Fruit fly (Drosophila melanogaster): ENCODE measurements around the gene CG32579.

Gene CG32579

DNA sequence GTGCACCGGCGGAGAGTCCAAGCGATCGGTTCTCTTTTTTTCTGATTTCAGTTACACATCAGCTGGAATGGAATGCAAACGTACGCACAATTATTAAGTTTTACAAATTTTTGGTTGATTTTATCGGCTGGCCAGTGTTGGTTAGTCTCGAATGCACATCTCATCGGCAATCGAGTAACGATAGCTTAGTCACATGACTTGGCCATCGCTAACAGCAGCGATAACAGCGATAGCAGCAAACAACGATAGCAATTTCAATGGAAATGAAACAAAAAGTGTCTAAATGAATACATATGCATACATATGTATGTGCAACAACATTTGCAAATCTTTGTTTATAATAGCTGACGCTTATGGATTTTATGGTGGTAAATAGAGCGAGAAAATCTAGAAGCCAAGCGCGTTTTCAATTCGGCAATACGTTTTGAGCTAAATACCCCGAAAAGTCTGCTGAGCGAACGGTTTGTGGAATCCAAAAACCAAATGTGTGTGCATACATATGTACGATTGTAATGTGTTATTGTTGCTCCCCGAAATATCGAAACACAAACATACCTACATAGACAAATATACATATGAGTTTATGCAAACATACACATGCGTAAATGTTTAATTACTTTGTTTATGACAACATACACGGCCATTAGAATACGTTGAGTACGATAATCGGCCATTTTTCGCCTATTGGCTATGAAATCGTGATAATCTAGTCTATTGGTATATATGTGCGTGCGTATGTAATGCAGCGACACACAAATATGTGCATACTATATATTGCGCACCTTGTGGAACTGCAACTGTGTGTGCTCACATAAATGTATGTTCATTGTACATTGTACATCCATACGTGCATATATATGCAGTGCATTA lies 26.4 kb upstream of the CG32579 start, which contains the start of gene CG3632:
Gene CG3632, plus strand, starts transcription at position 249 of the 870 bp plus-strand sequence.
- TF ChIP-seq CTCF (optimal IDR thresholded peaks at IDR 0.05) (no peak), CG8478 (optimal IDR thresholded peaks at IDR 0.05) (no peak)

DNA sequence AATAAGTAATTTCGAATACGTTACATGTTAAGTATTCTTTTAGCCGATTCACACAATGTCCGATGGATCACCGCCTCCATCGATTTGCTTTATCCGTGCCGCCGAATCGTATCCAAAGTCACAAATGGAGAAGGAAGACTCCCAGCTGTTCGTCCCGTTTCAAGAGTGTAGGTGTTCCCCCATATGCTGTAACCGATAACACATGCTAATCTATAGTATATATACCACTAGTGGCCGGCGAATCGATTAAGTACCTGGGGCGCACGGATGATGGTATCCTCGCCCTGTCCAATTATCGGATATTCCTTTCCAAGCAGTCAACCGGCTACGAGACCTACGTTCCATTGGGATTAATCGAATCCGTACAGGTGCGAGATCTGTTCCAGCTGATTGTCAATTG lies 25.5 kb upstream of the CG32579 start, which contains the start of gene ERp44:
Gene ERp44, minus strand, starts transcription at position 101 of the 400 bp plus-strand sequence.
- TF ChIP-seq CG8478 (optimal IDR thresholded peaks at IDR 0.05), result no peak
- no peak for TF ChIP-seq CTCF (optimal IDR thresholded peaks at IDR 0.05)

DNA sequence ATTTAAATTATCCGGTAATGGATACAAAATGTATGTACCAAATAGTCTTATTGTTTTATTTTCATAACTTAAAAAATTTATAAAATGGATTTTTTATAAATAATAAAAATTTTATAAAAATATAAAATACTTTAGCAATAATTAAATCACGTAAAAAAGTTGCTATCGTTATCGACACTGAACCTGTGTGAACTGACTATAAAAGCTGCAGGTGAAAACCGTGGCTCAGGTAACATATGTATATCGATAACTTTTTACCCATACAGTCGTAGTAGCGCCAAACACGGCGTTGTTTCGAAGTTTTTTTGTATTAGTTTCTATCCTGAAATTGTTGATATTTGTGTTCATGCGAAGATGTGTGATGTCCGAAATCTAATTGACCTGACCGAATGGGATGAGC lies 19.4 kb upstream of the CG32579 start, which contains the start of gene CG3679:
Gene CG3679, plus strand, starts transcription at position 235 of the 400 bp plus-strand sequence.
- no peak for TF ChIP-seq CG8478 (optimal IDR thresholded peaks at IDR 0.05)

DNA sequence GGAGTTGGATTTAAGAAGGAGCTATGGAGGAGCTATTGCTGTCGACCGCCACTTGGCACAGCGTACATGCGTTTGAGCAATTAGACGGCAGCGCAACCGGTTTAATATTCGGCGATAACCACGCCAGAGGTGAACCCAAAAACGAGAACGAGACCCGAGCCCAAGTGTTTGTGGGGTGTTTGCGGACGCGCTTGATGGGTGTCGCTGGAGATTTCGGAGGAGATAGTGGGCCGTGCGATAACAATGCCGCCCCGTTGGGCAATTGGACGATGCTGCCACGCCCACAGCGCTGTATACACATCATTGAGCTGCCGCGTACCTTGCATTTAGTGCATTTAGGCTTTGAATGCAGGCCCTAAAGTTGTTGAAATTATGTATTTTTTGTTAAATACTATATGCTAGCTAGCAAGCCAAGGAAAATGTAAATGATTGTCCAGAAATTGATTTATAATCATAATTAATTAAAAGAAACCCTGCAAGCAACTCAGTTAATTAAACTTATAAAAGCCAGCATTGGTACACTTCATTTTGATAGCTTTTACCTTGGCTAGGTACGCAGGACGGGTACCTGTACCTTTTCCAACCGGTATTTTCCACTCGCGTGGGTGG lies 14.7 kb upstream of the CG32579 start, which contains the start of gene Had1:
Gene Had1, minus strand, starts transcription at position 358 of the 609 bp plus-strand sequence.
- TF ChIP-seq CTCF (optimal IDR thresholded peaks at IDR 0.05) (no peak), CG8478 (optimal IDR thresholded peaks at IDR 0.05) (no peak)

DNA sequence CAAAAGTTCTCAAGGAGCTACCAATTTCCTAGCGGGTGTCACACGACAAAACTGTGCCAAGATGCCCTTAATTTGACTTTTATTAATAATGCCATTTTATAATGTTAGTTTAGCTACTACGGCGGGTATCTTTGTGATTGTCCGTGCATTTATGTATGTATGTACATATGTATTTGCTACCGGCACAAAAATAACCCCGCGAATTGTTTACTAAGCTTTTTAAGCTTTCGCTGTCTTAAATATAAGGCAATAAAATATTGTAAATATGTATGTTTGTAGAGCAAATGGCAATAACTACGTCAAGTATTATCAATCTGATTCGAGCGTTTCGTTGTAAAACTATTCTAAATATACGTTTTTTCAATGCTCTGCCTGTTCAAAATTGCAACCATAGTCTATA lies 14.1 kb upstream of the CG32579 start:
- TF ChIP-seq CTCF (optimal IDR thresholded peaks at IDR 0.05), result no peak
- no peak for TF ChIP-seq CG8478 (optimal IDR thresholded peaks at IDR 0.05)

DNA sequence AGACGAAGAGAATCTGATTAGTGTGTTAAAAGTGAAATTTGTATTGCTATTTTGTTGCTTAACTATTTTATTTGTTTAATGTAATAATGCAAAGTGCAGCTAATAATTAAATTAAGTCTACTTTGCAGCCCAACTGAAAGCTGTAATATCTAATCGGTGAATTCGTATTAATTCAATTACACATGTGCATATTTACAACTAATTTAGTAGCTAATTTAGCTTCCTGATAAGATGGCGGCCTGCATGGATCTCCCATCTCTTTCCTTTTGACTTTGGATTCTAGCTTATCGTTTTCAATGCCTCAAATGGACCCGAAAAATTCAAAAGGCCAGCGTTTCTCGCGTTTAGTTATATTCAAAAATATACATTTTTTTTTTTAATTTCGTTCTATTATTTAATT lies 13.3 kb upstream of the CG32579 start:
- no peak for TF ChIP-seq CG8478 (optimal IDR thresholded peaks at IDR 0.05)
- TF ChIP-seq CTCF (optimal IDR thresholded peaks at IDR 0.05), result no peak

DNA sequence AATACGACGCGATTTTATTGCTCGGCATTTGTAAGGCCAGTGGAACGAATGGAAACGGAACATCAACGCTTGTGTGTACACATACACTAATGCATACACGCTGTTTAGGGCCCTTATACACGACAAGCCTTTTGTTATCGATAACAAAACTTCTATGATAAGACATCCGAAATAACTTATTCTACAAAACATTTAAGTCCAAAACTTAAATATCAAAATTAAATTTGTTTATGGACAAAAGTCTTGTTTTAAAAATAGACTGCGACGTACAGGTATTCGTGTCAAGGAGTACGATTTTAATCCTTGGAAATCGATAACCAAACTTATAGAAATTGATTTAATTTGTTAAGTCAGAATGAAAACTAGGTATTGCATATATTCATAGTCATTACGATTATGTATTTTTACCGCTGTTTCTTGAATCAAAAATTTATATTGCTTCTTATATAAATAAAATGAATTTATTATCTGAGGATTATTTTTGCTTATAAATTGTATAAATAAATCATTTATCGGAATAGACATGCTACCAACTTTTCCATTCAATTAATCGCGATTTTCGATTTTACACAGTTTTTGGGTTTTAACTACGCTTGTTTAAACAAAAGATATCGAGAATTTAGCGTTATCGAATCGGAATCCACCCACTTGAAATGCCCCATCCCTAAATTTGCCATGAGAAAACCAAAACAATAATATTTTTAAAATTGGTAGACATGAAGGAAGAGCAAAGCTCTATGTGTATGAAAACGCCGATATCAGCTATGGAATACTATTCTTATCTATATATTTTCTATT lies 9.8 kb upstream of the CG32579 start, which contains the start of the genes CG9915 and SWIP:
Gene CG9915, minus strand, starts transcription at position 61 of the 798 bp plus-strand sequence.
Gene SWIP, plus strand, starts transcription at position 632 of the 798 bp plus-strand sequence.
- no peak for TF ChIP-seq CTCF (optimal IDR thresholded peaks at IDR 0.05)
- no peak for TF ChIP-seq CG8478 (optimal IDR thresholded peaks at IDR 0.05)

DNA sequence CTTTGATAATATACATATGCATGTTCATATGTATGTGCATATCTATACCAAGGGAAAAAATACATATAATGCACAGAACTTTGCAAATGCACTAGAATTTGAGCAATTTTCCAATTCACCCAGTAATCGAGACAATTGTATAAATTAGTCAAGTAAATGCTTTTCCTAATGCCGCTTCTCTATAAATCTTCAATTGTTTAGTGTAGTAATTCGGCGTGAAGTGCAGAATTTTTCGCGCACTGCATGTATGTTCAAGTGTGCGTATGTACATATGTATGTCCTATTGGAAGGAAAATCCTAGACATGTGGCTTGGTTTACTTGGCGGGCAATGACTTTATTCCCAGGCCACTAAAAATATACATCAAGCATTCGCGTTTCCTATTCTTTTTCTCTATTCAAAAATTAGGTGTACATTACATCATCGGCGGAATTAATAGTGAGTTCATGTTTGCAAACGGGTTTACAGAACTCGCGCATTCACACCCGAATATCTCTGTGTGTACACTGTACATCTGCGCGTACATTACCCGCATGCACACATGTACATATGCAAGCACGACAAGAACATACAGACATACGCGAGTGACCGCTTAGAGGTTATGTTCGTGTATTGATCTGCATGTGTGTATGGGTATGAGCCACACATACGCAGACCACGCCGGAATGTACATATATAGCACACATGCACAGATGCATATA lies 4.1 kb upstream of the CG32579 start:
- TF ChIP-seq CTCF (optimal IDR thresholded peaks at IDR 0.05) (no peak), CG8478 (optimal IDR thresholded peaks at IDR 0.05) (no peak)

DNA sequence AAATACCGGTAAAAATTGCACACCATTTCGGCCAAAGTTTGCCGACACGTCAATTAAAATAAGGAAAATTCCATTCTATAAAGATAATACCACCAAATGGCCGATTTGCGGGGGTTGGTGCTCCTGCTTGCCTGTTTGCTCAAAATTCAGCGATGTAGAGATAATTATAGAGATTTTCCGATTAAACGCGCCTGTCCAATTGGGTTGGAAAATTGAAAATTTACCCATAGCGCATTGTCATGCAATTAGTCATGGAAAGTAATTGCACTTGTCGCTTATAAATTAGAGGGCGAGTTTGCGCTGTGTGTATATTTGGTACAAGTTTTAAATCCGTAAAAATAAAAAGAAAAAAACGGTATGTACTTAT lies 3.5 kb upstream of the CG32579 start:
- TF ChIP-seq CTCF (optimal IDR thresholded peaks at IDR 0.05) (no peak), CG8478 (optimal IDR thresholded peaks at IDR 0.05) (no peak)

DNA sequence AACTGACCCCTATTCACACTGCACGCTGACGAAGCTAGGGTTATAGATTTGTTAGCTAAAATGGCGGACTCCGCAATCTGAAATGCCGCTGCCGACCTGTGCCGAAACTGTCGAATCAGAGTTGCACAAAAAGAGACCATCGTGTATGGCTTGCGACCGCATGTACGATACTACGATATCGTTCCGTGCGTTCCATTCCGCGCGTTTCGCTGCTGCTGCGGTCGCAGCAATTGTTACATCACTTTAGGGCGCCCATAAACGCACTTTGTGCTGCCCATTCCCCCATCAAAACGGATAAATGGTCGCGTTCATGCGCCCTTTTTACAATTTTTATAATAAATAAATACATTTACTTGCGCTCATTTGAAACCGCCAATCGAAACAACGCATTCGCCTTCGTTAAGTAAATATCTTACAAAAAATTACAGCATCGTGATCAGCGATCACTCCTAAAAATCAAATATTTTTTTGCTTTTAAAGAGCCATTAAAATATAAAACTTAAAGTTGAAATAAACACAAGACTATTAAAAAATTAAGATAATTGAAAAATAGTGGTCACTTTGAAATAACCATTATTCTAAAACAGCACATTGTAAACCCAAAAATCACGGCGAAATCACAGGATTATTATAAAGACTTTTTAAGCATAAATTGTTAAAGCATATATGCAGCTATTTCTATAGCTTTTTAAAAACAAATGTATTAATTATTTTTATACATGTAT lies 2.7 kb upstream of the CG32579 start, which contains the start of gene Cyp1:
Gene Cyp1, minus strand, starts transcription at position 174 of the 725 bp plus-strand sequence.
- no peak for TF ChIP-seq CTCF (optimal IDR thresholded peaks at IDR 0.05)
- TF ChIP-seq CG8478 (optimal IDR thresholded peaks at IDR 0.05), result no peak

DNA sequence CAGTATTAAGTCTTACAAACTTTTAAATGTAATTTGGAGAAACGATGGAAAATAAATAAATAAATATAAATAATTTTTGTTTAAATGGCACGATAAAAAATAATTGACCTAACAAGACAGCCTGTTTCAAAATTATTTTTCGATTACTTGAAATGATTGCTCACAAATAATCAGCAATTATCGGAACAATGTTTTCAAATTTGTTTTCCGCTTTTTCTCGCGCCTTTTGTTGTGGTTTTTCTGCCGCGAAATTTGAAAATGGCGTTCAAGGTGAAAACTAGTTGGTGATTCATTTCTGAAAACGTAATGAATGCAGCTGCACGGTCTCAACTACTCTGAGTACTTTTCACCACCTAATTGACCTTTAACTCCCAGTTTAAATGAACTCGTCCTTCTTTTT lies 2.0 kb upstream of the CG32579 start:
- TF ChIP-seq CTCF (optimal IDR thresholded peaks at IDR 0.05) (no peak), CG8478 (optimal IDR thresholded peaks at IDR 0.05) (no peak)

DNA sequence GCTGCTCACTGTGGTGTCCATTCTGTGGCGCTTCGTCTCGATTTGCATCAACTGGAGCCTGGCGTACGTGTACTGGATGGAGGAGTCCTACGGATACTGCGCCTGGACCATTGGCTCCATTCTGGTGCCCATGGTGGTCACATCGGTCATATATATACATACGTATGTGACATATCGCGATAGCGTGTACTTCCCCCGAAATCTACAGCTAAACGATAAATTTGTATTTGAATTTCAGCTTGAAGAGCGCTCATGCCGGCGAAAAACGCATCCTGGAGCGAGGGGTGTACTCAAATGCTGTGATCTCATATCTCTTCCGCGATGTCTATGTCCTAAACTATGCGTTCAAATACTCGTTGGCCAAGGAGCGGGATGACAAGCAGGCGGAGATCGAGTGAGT lies 450 bp downstream of the CG32579 start:
- no peak for TF ChIP-seq CG8478 (optimal IDR thresholded peaks at IDR 0.05)
- no peak for TF ChIP-seq CTCF (optimal IDR thresholded peaks at IDR 0.05)

DNA sequence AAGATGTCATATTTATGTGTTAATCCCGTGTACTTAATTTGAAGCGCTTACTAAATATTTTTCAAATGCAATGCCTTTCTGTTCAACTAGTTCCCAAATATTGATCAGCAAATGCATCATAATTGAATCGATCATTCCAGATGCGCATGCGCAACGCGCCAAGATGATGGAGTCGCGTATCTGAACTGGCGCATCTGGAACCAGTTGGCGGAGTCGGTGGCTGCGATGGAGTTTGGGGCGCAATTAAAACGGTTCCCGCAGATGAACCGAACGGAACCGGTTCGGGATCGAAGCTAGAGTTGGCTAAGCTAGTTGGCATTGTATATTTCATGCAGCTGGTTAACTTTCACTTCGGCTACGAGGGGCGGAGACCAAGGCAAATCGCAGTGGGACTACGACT lies 2.4 kb downstream of the CG32579 start, which contains the start of gene CalpC:
Gene CalpC, plus strand, starts transcription at position 292 of the 400 bp plus-strand sequence.
- TF ChIP-seq CG8478 (optimal IDR thresholded peaks at IDR 0.05) (no peak), CTCF (optimal IDR thresholded peaks at IDR 0.05) (no peak)

DNA sequence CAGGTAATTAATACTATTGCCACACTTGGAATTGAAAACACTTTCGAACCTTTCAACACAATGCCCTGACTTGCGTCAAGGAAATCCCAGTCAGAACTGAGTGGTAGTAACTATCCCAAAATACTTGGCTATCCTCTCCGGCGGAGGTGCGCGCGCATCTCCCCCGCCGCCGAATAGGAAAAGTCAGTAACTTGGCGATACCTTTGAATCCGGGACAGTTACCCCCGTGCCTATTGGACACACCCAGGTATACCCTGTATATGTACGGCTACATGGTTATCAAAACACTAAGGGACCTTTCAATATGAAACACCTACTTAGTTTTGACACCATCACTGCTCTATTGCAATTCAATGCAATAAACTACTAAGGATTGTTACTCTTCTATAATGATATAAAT lies 7.6 kb downstream of the CG32579 start, which contains the start of gene CG9919:
Gene CG9919, minus strand, starts transcription at position 101 of the 400 bp plus-strand sequence.
- no peak for TF ChIP-seq CG8478 (optimal IDR thresholded peaks at IDR 0.05)
- no peak for TF ChIP-seq CTCF (optimal IDR thresholded peaks at IDR 0.05)

All from S2 (cell line).